Fruit fly (Drosophila melanogaster) whole organism, embryonic: ENCODE results near the gene CG7714.

Source experiments
- Awh ChIP-seq: fragments of 200-800 bp; sonication (Bioruptor generic); IDR thresholded peaks from 2 replicates; pipeline ENCODE4, ENCODE4 v1.3.6; 2022; ENCODE audit warnings: missing biosample characterization, missing genetic modification characterization
- CG10431 ChIP-seq: fragments of 200-800 bp; sonication (Bioruptor generic); optimal IDR thresholded peaks from 3 replicates; lab custom pipeline; 2018; ENCODE audit warnings: missing biosample characterization, mild to moderate bottlenecking, missing genetic modification characterization
- CG10543 ChIP-seq: fragments of 200-800 bp; sonication (Bioruptor generic); optimal IDR thresholded peaks from 3 replicates; lab custom pipeline; 2017; ENCODE audit warnings: missing biosample characterization, mild to moderate bottlenecking, missing genetic modification characterization, moderate library complexity
- CG10565 ChIP-seq: fragments of 200-800 bp; sonication (Bioruptor generic); optimal IDR thresholded peaks from 3 replicates; lab custom pipeline; 2016; ENCODE audit warnings: missing biosample characterization, mild to moderate bottlenecking, missing genetic modification characterization
- CG10654 ChIP-seq: fragments of 200-800 bp; sonication (Bioruptor generic); optimal IDR thresholded peaks from 2 replicates; lab custom pipeline; 2016; ENCODE audit warnings: missing biosample characterization, missing genetic modification characterization
- CG12236 ChIP-seq: fragments of 200-800 bp; sonication (Bioruptor generic); optimal IDR thresholded peaks from 2 replicates; lab custom pipeline; 2016; ENCODE audit warnings: missing biosample characterization, missing genetic modification characterization
- CG12942 ChIP-seq: fragments of 200-800 bp; sonication (Bioruptor generic); optimal IDR thresholded peaks from 3 replicates; lab custom pipeline; 2016; ENCODE audit warnings: missing biosample characterization, missing genetic modification characterization
- CG13775 ChIP-seq: fragments of 200-800 bp; sonication (Bioruptor generic); optimal IDR thresholded peaks from 3 replicates; lab custom pipeline; 2017; ENCODE audit warnings: missing biosample characterization, mild to moderate bottlenecking, missing genetic modification characterization
- CG14441 ChIP-seq: fragments of 200-800 bp; sonication (Bioruptor generic); IDR thresholded peaks from 2 replicates; pipeline ENCODE4 v1.3.6; 2022; ENCODE audit warnings: missing biosample characterization, missing genetic modification characterization
- CG14710 ChIP-seq: fragments of 200-800 bp; sonication (Bioruptor generic); optimal IDR thresholded peaks from 3 replicates; lab custom pipeline; 2019; ENCODE audit warnings: missing biosample characterization, mild to moderate bottlenecking, missing genetic modification characterization, moderate library complexity
- CG17328 ChIP-seq: fragments of 200-800 bp; sonication (Bioruptor generic); IDR thresholded peaks from 2 replicates; pipeline ENCODE4 v1.3.6; 2022; ENCODE audit warnings: missing biosample characterization, missing genetic modification characterization
- CG17359 ChIP-seq: fragments of 200-800 bp; sonication (Bioruptor generic); optimal IDR thresholded peaks from 3 replicates; lab custom pipeline; 2018; ENCODE audit warnings: missing biosample characterization, mild to moderate bottlenecking, missing genetic modification characterization, moderate library complexity
- CG17385 ChIP-seq: fragments of 200-800 bp; sonication (Bioruptor generic); optimal IDR thresholded peaks from 3 replicates; lab custom pipeline; 2018; ENCODE audit warnings: missing biosample characterization, mild to moderate bottlenecking, missing genetic modification characterization
- CG2129 ChIP-seq: fragments of 200-800 bp; sonication (Bioruptor generic); IDR thresholded peaks from 2 replicates; pipeline ENCODE4 v1.3.6; 2022; ENCODE audit warnings: missing biosample characterization, missing genetic modification characterization; ENCODE audit not compliant: partially characterized antibody
- CG3281 ChIP-seq: fragments of 200-800 bp; sonication (Bioruptor generic); optimal IDR thresholded peaks from 3 replicates; lab custom pipeline; 2017; ENCODE audit warnings: missing biosample characterization, mild to moderate bottlenecking, missing genetic modification characterization
- CG4360 ChIP-seq: fragments of 200-800 bp; sonication (Bioruptor generic); IDR thresholded peaks from 2 replicates; pipeline ENCODE4 v1.3.6; 2022; ENCODE audit warnings: missing biosample characterization, missing genetic modification characterization
- CG43689 ChIP-seq: fragments of 200-800 bp; sonication (Bioruptor generic); IDR thresholded peaks from 2 replicates; pipeline ENCODE4 v1.3.6; 2022; ENCODE audit warnings: missing biosample characterization, missing genetic modification characterization
- CG5953 ChIP-seq: fragments of 200-800 bp; sonication (Bioruptor generic); IDR thresholded peaks from 2 replicates; pipeline ENCODE4 v1.3.6; 2022; ENCODE audit warnings: missing biosample characterization, missing genetic modification characterization
- CG8388 ChIP-seq: fragments of 200-800 bp; sonication (Bioruptor generic); optimal IDR thresholded peaks from 2 replicates; lab custom pipeline; 2019; ENCODE audit warnings: missing biosample characterization, mild to moderate bottlenecking, missing genetic modification characterization, moderate library complexity
- CG9215 ChIP-seq: fragments of 200-800 bp; sonication (Bioruptor generic); IDR thresholded peaks from 2 replicates; pipeline ENCODE4 v1.3.6; 2022; ENCODE audit warnings: missing biosample characterization, missing genetic modification characterization
- CG9727 ChIP-seq: fragments of 200-800 bp; sonication (Bioruptor generic); optimal IDR thresholded peaks from 3 replicates; lab custom pipeline; 2017; ENCODE audit warnings: missing biosample characterization, mild to moderate bottlenecking, missing genetic modification characterization
- D ChIP-seq, 2 experiments: fragments of 200-800 bp in 1 of 2; fragments of >200 bp in 1 of 2; sonication (Bioruptor generic) in 1 of 2; optimal IDR thresholded peaks; 2 replicates in 1 of 2; 3 replicates in 1 of 2; lab custom pipeline; 2017; ENCODE audit warnings: mild to moderate bottlenecking in 1 of 2, missing biosample characterization in 1 of 2, missing genetic modification characterization in 1 of 2, missing genetic modification reagents in 1 of 2
- D19A ChIP-seq: fragments of 200-800 bp; optimal IDR thresholded peaks from 3 replicates; lab custom pipeline; 2019; ENCODE audit warnings: missing biosample characterization, mild to moderate bottlenecking, missing genetic modification characterization, moderate library complexity
- Dip3 ChIP-seq: fragments of 200-800 bp; sonication (Bioruptor generic); optimal IDR thresholded peaks from 3 replicates; lab custom pipeline; 2016; ENCODE audit warnings: missing biosample characterization, missing genetic modification characterization
- HHEX ChIP-seq: fragments of 200-800 bp; sonication (Bioruptor generic); optimal IDR thresholded peaks from 3 replicates; lab custom pipeline; 2017; ENCODE audit warnings: missing biosample characterization, mild to moderate bottlenecking, missing genetic modification characterization, missing genetic modification reagents
- HLH3B ChIP-seq: fragments of 200-800 bp; sonication (Bioruptor generic); IDR thresholded peaks from 2 replicates; pipeline ENCODE4 v1.3.6; 2022; ENCODE audit warnings: missing biosample characterization, missing genetic modification characterization
- Hmr ChIP-seq: fragments of 200-800 bp; sonication (Bioruptor generic); optimal IDR thresholded peaks from 3 replicates; lab custom pipeline; 2017; ENCODE audit warnings: mild to moderate bottlenecking, missing biosample characterization, missing genetic modification reagents, missing genetic modification characterization
- MESR4 ChIP-seq: fragments of 200-800 bp; sonication (Bioruptor generic); optimal IDR thresholded peaks from 2 replicates; lab custom pipeline; 2018; ENCODE audit warnings: missing biosample characterization, mild to moderate bottlenecking, missing genetic modification characterization, moderate library complexity
- Meics ChIP-seq: fragments of 200-800 bp; sonication (Bioruptor generic); optimal IDR thresholded peaks from 2 replicates; lab custom pipeline; 2017; ENCODE audit warnings: missing biosample characterization, mild to moderate bottlenecking, missing genetic modification characterization
- Ptx1 ChIP-seq: fragments of 200-800 bp; sonication (Bioruptor generic); IDR thresholded peaks from 2 replicates; pipeline ENCODE4 v1.3.6; 2022; ENCODE audit warnings: missing biosample characterization, missing genetic modification characterization
- TFAM ChIP-seq: fragments of 200-800 bp; sonication (Bioruptor generic); optimal IDR thresholded peaks from 2 replicates; lab custom pipeline; 2017; ENCODE audit warnings: missing biosample characterization, missing genetic modification characterization, inconsistent platforms
- Xrp1 ChIP-seq: fragments of 200-800 bp; sonication (Bioruptor generic); IDR thresholded peaks from 2 replicates; pipeline ENCODE4 v1.3.6; 2022; ENCODE audit warnings: missing biosample characterization, missing genetic modification characterization
- ash1 ChIP-seq: fragments of 200-800 bp; sonication (Bioruptor generic); optimal IDR thresholded peaks from 2 replicates; lab custom pipeline; 2018; ENCODE audit warnings: missing biosample characterization, mild to moderate bottlenecking, missing genetic modification characterization
- ato ChIP-seq: fragments of 200-800 bp; sonication (Bioruptor generic); IDR thresholded peaks from 2 replicates; pipeline ENCODE4 v1.3.6; 2022; ENCODE audit warnings: missing biosample characterization, missing genetic modification characterization; ENCODE audit not compliant: partially characterized antibody
- bowl ChIP-seq: fragments of 200-800 bp; sonication (Bioruptor generic); IDR thresholded peaks from 2 replicates; pipeline ENCODE4 v1.3.6; 2022; ENCODE audit warnings: missing biosample characterization, missing genetic modification characterization
- da ChIP-seq: fragments of 200-800 bp; sonication (Bioruptor generic); optimal IDR thresholded peaks from 2 replicates; lab custom pipeline; 2016; ENCODE audit warnings: missing biosample characterization, missing genetic modification characterization
- dan ChIP-seq: fragments of 200-800 bp; sonication (Bioruptor generic); IDR thresholded peaks from 2 replicates; pipeline ENCODE4 v1.3.6; 2022; ENCODE audit warnings: missing biosample characterization, missing genetic modification characterization
- gsb ChIP-seq: fragments of 200-800 bp; sonication (Bioruptor generic); IDR thresholded peaks from 2 replicates; pipeline ENCODE4 v1.3.6; 2022; ENCODE audit warnings: missing biosample characterization, missing genetic modification characterization
- ind ChIP-seq: fragments of 200-800 bp; sonication (Bioruptor generic); optimal IDR thresholded peaks from 3 replicates; lab custom pipeline; 2016; ENCODE audit warnings: missing biosample characterization, missing genetic modification characterization
- inv ChIP-seq: fragments of 200-800 bp; sonication (Bioruptor generic); IDR thresholded peaks from 2 replicates; pipeline ENCODE4 v1.3.6; 2022; ENCODE audit warnings: missing biosample characterization, missing genetic modification characterization; ENCODE audit not compliant: partially characterized antibody
- p53 ChIP-seq: fragments of 200-800 bp; sonication (Bioruptor generic); optimal IDR thresholded peaks from 2 replicates; lab custom pipeline; 2016; ENCODE audit warnings: missing biosample characterization, missing genetic modification characterization
- peb ChIP-seq: fragments of 200-800 bp; sonication (Bioruptor generic); IDR thresholded peaks from 2 replicates; pipeline ENCODE4 v1.3.6; 2022; ENCODE audit warnings: missing biosample characterization, missing genetic modification characterization
- pita ChIP-seq: fragments of 200-800 bp; sonication (Bioruptor generic); optimal IDR thresholded peaks from 2 replicates; lab custom pipeline; 2017; ENCODE audit warnings: missing biosample characterization, mild to moderate bottlenecking, missing genetic modification characterization
- psq ChIP-seq: fragments of 200-800 bp; sonication (Bioruptor generic); optimal IDR thresholded peaks from 2 replicates; lab custom pipeline; 2017; ENCODE audit warnings: missing biosample characterization, missing genetic modification characterization
- repo ChIP-seq: fragments of 200-800 bp; sonication (Bioruptor generic); optimal IDR thresholded peaks from 2 replicates; lab custom pipeline; 2016; ENCODE audit warnings: missing biosample characterization, missing genetic modification characterization
- sens-2 ChIP-seq: fragments of 200-800 bp; sonication (Bioruptor generic); IDR thresholded peaks from 2 replicates; pipeline ENCODE4 v1.3.6; 2022; ENCODE audit warnings: missing biosample characterization, missing genetic modification characterization
- sqz ChIP-seq: fragments of 200-800 bp; sonication (Bioruptor generic); optimal IDR thresholded peaks from 3 replicates; lab custom pipeline; 2018; ENCODE audit warnings: missing biosample characterization, mild to moderate bottlenecking, missing genetic modification characterization
- usp ChIP-seq: fragments of >200 bp; optimal IDR thresholded peaks from 2 replicates; lab custom pipeline; 2017; ENCODE audit warnings: missing biosample characterization, missing genetic modification characterization
- zfh1 ChIP-seq: fragments of 200-800 bp; sonication (Bioruptor generic); IDR thresholded peaks from 3 replicates; pipeline ENCODE4 v1.3.6; 2022; ENCODE audit warnings: missing biosample characterization, missing genetic modification characterization

CG7714 gene

DNA sequence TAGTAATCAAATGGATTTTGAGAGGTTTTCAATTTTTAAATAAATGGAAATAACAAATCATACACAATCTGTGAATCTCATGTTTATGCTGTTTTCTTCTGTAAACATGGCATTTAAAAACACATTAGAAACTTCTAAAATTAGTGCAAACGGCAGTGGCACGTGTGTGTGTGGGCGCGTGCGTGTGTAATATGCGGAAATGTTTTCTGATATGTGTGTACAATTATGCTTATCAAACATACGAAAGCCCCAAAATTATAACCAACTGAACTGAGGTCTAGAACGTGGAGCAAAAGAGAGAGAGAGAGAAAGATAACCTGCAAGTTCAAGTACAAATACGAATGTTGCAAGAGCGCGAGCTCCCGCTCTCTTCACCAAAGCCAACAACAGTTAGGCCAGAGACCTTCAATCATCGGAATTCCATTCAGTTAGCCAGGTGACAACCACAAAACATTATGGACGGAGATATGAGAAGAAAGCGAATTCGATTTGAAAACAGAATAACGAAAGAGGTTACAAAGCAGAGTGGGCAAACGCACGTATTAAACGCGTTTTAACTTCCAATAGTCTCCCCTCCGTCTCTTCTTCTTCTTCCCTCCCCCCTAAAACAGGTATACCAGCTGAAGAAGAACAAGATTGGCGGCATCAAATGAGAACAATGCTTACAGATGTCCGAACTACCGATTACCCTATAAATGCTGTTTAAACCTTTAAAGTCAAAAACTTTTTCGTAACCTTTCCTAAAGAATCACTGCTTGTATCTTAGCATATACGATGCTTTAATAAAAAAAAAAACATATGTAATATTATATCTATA, 15.0 kb upstream of the CG7714 start (continued):
- peak; percentile 95 for TF ChIP-seq CG13775
- TF ChIP-seq repo (GFP tag; lab: Kevin White, UChicago), result peak; percentile 83
- peak; percentile 90 for TF ChIP-seq Dip3
- peak; percentile 96 for TF ChIP-seq CG9727 (GFP tag; lab: Kevin White, UChicago)
- peak; percentile 94 for TF ChIP-seq CG12942 (GFP tag; lab: Kevin White, UChicago)
- peak; percentile 97 for TF ChIP-seq HLH3B
- TF ChIP-seq TFAM (GFP tag; lab: Kevin White, UChicago), result peak; percentile 80
- TF ChIP-seq MESR4 (GFP tag; lab: Kevin White, UChicago), result peak; percentile 52
- TF ChIP-seq CG10431 (GFP tag; lab: Kevin White, UChicago), result peak; percentile 87
- no peak for TF ChIP-seq pita (GFP tag; lab: Kevin White, UChicago)
- peak; percentile 97 for TF ChIP-seq CG14441 (GFP tag; lab: Robert Waterston, UW)
- TF ChIP-seq CG2129 (GFP tag; lab: Robert Waterston, UW), result no peak
- TF ChIP-seq Ptx1 (GFP tag; lab: Robert Waterston, UW), result peak; percentile 96
- TF ChIP-seq ato (GFP tag; lab: Robert Waterston, UW), result no peak
- TF ChIP-seq CG10654, result peak; percentile 95
- TF ChIP-seq dan (GFP tag; lab: Robert Waterston, UW), result peak; percentile 68; the same call in 1 of the 2 replicates
- TF ChIP-seq CG43689 (GFP tag; lab: Robert Waterston, UW), result peak; percentile 94
- peak; percentile 95 for TF ChIP-seq CG14710 (tag; lab: Kevin White, UChicago)
- TF ChIP-seq zfh1 (GFP tag; lab: Robert Waterston, UW), result peak; percentile 95
- peak; percentile 98 for TF ChIP-seq CG17359 (tag; lab: Kevin White, UChicago)
- TF ChIP-seq p53, result peak; percentile 67
- TF ChIP-seq ash1 (GFP tag; lab: Kevin White, UChicago), result peak; percentile 85
- TF ChIP-seq peb (GFP tag; lab: Robert Waterston, UW), result peak; percentile 90
- TF ChIP-seq Awh, result peak; percentile 95
- TF ChIP-seq CG5953 (GFP tag; lab: Robert Waterston, UW), result peak; percentile 91
- no peak for TF ChIP-seq inv (GFP tag; lab: Robert Waterston, UW)
- peak; percentile 96 for TF ChIP-seq Hmr
- TF ChIP-seq usp, result no peak
- TF ChIP-seq bowl, result peak; percentile 92
- peak; percentile 96 for TF ChIP-seq D19A
- peak; percentile 95 for TF ChIP-seq CG17328 (GFP tag; lab: Robert Waterston, UW)
- peak; percentile 94 for TF ChIP-seq CG8388 (GFP tag; lab: Kevin White, UChicago)
- peak; percentile 87 for TF ChIP-seq CG10543 (GFP tag; lab: Kevin White, UChicago)
- TF ChIP-seq psq (GFP tag; lab: Kevin White, UChicago), result peak; percentile 93
- TF ChIP-seq D (optimal IDR thresholded peaks at IDR 0.05; lab: Kevin White, UChicago), result no peak
- peak; percentile 95 for TF ChIP-seq D (GFP tag; optimal IDR thresholded peaks at IDR 0.05; lab: Kevin White, UChicago)
- TF ChIP-seq Meics (GFP tag; lab: Kevin White, UChicago), result peak; percentile 98
- peak; percentile 98 for TF ChIP-seq CG3281
- TF ChIP-seq da (GFP tag; lab: Kevin White, UChicago), result no peak
- TF ChIP-seq CG4360 (GFP tag; lab: Robert Waterston, UW), result peak; percentile 78
- peak; percentile 74 for TF ChIP-seq CG10565 (GFP tag; lab: Kevin White, UChicago)
- TF ChIP-seq CG17385 (GFP tag; lab: Kevin White, UChicago), result peak; percentile 97
- peak; percentile 96 for TF ChIP-seq Xrp1 (GFP tag; lab: Robert Waterston, UW)
- peak; percentile 94 for TF ChIP-seq sqz (GFP tag; lab: Kevin White, UChicago)
- TF ChIP-seq CG9215 (GFP tag; lab: Robert Waterston, UW), result peak; percentile 95
- TF ChIP-seq HHEX (GFP tag; lab: Kevin White, UChicago), result peak; percentile 97
- peak; percentile 95 for TF ChIP-seq gsb (GFP tag; lab: Robert Waterston, UW)
- peak; percentile 58 for TF ChIP-seq CG12236 (GFP tag; lab: Kevin White, UChicago)
- TF ChIP-seq sens-2, result peak; percentile 90
- TF ChIP-seq ind, result peak; percentile 96
